Worm (Caenorhabditis elegans) whole organism, early embryonic: ENCODE measurements around the gene C34F6.11.

Experiments used
- B0310.2 ChIP-seq: sonication (generic microtip); optimal IDR thresholded peaks from 2 replicates; lab custom pipeline; 2016; ENCODE audit warnings: mild to moderate bottlenecking, missing genetic modification characterization, missing compliant biosample characterization
- F13C5.2 ChIP-seq: sonication (generic microtip); optimal IDR thresholded peaks from 2 replicates; lab custom pipeline; 2017; ENCODE audit warnings: mild to moderate bottlenecking, missing genetic modification characterization, inconsistent platforms, missing compliant biosample characterization
- aly-1 ChIP-seq: sonication (generic microtip); optimal IDR thresholded peaks from 2 replicates; lab custom pipeline; 2016; ENCODE audit warnings: missing genetic modification characterization, missing compliant biosample characterization
- ama-1 ChIP-seq: fragments of 150-350 bp; optimal IDR thresholded peaks from 2 replicates; lab custom pipeline; 2014
- ceh-13 ChIP-seq: fragments of 200-800 bp; sonication (Bioruptor generic); optimal IDR thresholded peaks from 2 replicates; lab custom pipeline; 2018; ENCODE audit warnings: mild to moderate bottlenecking, missing genetic modification characterization, missing compliant biosample characterization
- ceh-36 ChIP-seq: sonication (generic microtip); optimal IDR thresholded peaks from 2 replicates; lab custom pipeline; 2016; ENCODE audit warnings: missing genetic modification characterization, inconsistent platforms, missing compliant biosample characterization
- ets-7 ChIP-seq: sonication (generic microtip); optimal IDR thresholded peaks from 2 replicates; lab custom pipeline; 2016; ENCODE audit warnings: missing genotype, missing genetic modification characterization, missing compliant biosample characterization
- flt-1 ChIP-seq: fragments of 200-800 bp; sonication (Bioruptor generic); IDR thresholded peaks from 2 replicates; pipeline ENCODE4 v1.3.6; 2022; ENCODE audit warnings: missing genetic modification characterization, missing compliant biosample characterization
- hmbx-1 ChIP-seq: sonication (generic microtip); optimal IDR thresholded peaks from 2 replicates; lab custom pipeline; 2016; ENCODE audit warnings: mild to moderate bottlenecking, missing genetic modification characterization, missing compliant biosample characterization
- hmg-4 ChIP-seq: fragments of 200-800 bp; sonication (Bioruptor generic); optimal IDR thresholded peaks from 2 replicates; lab custom pipeline; 2018; ENCODE audit warnings: mild to moderate bottlenecking, missing genetic modification characterization, missing compliant biosample characterization
- hnd-1 ChIP-seq: sonication (generic microtip); optimal IDR thresholded peaks from 2 replicates; lab custom pipeline; 2016; ENCODE audit warnings: missing genetic modification characterization, missing compliant biosample characterization
- pes-1 ChIP-seq: fragments of 200-800 bp; sonication (Bioruptor generic); IDR thresholded peaks from 2 replicates; pipeline ENCODE4 v1.3.6; 2022; ENCODE audit warnings: missing genetic modification reagents, missing genetic modification characterization, missing compliant biosample characterization
- scrt-1 ChIP-seq: fragments of 200-800 bp; sonication (Bioruptor generic); IDR thresholded peaks from 2 replicates; pipeline ENCODE4 v1.3.6; 2022; ENCODE audit warnings: missing genetic modification characterization, missing compliant biosample characterization
- sea-1 ChIP-seq: fragments of 200-800 bp; sonication (Bioruptor generic); conservative IDR thresholded peaks from 2 replicates; pipeline ENCODE4 v1.3.6; 2022; ENCODE audit warnings: missing genetic modification characterization, missing compliant biosample characterization
- tbx-11 ChIP-seq: fragments of 200-800 bp; sonication (Bioruptor generic); IDR thresholded peaks from 2 replicates; pipeline ENCODE4 v1.3.6; 2022; ENCODE audit warnings: missing genetic modification characterization, missing compliant biosample characterization
- tbx-37 ChIP-seq: fragments of 200-800 bp; sonication (Bioruptor generic); conservative IDR thresholded peaks from 2 replicates; pipeline ENCODE4 v1.3.6; 2022; ENCODE audit warnings: missing genetic modification reagents, missing genetic modification characterization, missing compliant biosample characterization
- tra-4 ChIP-seq: sonication (generic microtip); optimal IDR thresholded peaks from 2 replicates; lab custom pipeline; 2017; ENCODE audit warnings: missing genetic modification characterization, missing compliant biosample characterization

C34F6.11 gene

ce11 chrX:11211360-11211759 lies 7.6 kb upstream of the C34F6.11 start:
- TF ChIP-seq flt-1 (GFP tag; lab: Robert Waterston, UW): no peak
- TF ChIP-seq ama-1 (lab: Kevin White, UChicago): no peak
- TF ChIP-seq tra-4 (tag; lab: Kevin White, UChicago): no peak
- TF ChIP-seq hmbx-1 (tag; lab: Kevin White, UChicago): no peak
- TF ChIP-seq pes-1 (GFP tag; lab: Robert Waterston, UW): no peak
- no peak for TF ChIP-seq tbx-37 (GFP tag; lab: Robert Waterston, UW)
- no peak for TF ChIP-seq scrt-1
- no peak for TF ChIP-seq sea-1 (GFP tag; lab: Robert Waterston, UW)
- no peak for TF ChIP-seq ets-7 (tag; lab: Kevin White, UChicago)
- TF ChIP-seq hnd-1 (tag; lab: Kevin White, UChicago): no peak
- TF ChIP-seq ceh-13 (GFP tag; lab: Kevin White, UChicago): no peak
- TF ChIP-seq aly-1 (tag; lab: Kevin White, UChicago): no peak
- TF ChIP-seq F13C5.2 (tag; lab: Kevin White, UChicago): no peak
- TF ChIP-seq B0310.2: no peak
- no peak for TF ChIP-seq ceh-36 (tag; lab: Kevin White, UChicago)

- TF ChIP-seq hmg-4 (GFP tag; lab: Kevin White, UChicago) (peak; percentile 63), tbx-11 (GFP tag; lab: Robert Waterston, UW) (no peak)
Observed at ce11 chrX:11210417-11210816, 6.7 kb upstream of the C34F6.11 start.

- TF ChIP-seq ceh-13 (GFP tag; lab: Kevin White, UChicago) (no peak), hmg-4 (GFP tag; lab: Kevin White, UChicago) (no peak)
Observed at ce11 chrX:11208788-11209187, 5.1 kb upstream of the C34F6.11 start, which contains the start of gene C34F6.5. Gene C34F6.5, minus strand, starts transcription at chrX:11208888.

DNA sequence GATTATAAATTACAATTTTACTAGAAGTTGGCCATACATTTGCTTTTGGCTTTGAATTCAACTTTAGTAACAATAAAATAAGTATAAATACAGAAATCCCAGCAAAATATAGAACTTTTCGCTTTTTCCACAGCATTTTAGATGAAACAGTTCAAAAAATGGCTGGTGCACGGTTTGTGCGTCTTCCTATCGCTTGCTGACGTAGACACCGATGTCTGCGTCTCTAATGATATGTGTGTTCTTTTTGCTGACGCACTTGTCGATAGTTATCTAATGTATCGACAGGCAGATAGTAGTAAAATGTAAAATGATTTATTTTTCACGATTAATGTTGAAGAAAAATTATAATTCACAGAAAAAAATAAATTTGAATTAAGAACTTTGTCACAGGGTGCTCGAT lies 3.2 kb upstream of the C34F6.11 start, which contains the start of gene hst-2:
hst-2 (minus strand) TSS at position 203 of the 400 bp plus-strand sequence.
- TF ChIP-seq ceh-36 (tag; lab: Kevin White, UChicago): no peak
- TF ChIP-seq scrt-1: no peak
- no peak for TF ChIP-seq tbx-37 (GFP tag; lab: Robert Waterston, UW)
- no peak for TF ChIP-seq sea-1 (GFP tag; lab: Robert Waterston, UW)
- TF ChIP-seq flt-1 (GFP tag; lab: Robert Waterston, UW): no peak
- TF ChIP-seq aly-1 (tag; lab: Kevin White, UChicago): no peak
- TF ChIP-seq ets-7 (tag; lab: Kevin White, UChicago): peak; percentile 18
- 0 out of 2 replicates have a peak, but pooled peaks have one; percentile 20 for TF ChIP-seq pes-1 (GFP tag; lab: Robert Waterston, UW)
- no peak for TF ChIP-seq ama-1 (lab: Kevin White, UChicago)
- peak; percentile 60 for TF ChIP-seq F13C5.2 (tag; lab: Kevin White, UChicago)
- TF ChIP-seq tra-4 (tag; lab: Kevin White, UChicago): no peak
- TF ChIP-seq hmbx-1 (tag; lab: Kevin White, UChicago): no peak
- TF ChIP-seq B0310.2: no peak
- no peak for TF ChIP-seq hnd-1 (tag; lab: Kevin White, UChicago)
- TF ChIP-seq ceh-13 (GFP tag; lab: Kevin White, UChicago): no peak
- no peak for TF ChIP-seq tbx-11 (GFP tag; lab: Robert Waterston, UW)
- no peak for TF ChIP-seq hmg-4 (GFP tag; lab: Kevin White, UChicago)

ce11 chrX:11201165-11201564 lies 2.6 kb downstream of the C34F6.11 start, which contains the start of gene col-179:
Gene col-179, plus strand, starts transcription at chrX:11201465.
- no peak for TF ChIP-seq tra-4 (tag; lab: Kevin White, UChicago)
- TF ChIP-seq ets-7 (tag; lab: Kevin White, UChicago): no peak
- TF ChIP-seq B0310.2: no peak
- TF ChIP-seq flt-1 (GFP tag; lab: Robert Waterston, UW): no peak
- TF ChIP-seq ceh-36 (tag; lab: Kevin White, UChicago): no peak
- no peak for TF ChIP-seq scrt-1
- TF ChIP-seq tbx-37 (GFP tag; lab: Robert Waterston, UW): no peak
- no peak for TF ChIP-seq hmg-4 (GFP tag; lab: Kevin White, UChicago)
- TF ChIP-seq ceh-13 (GFP tag; lab: Kevin White, UChicago): no peak
- TF ChIP-seq F13C5.2 (tag; lab: Kevin White, UChicago): no peak
- TF ChIP-seq ama-1 (lab: Kevin White, UChicago): no peak
- TF ChIP-seq sea-1 (GFP tag; lab: Robert Waterston, UW): no peak

- TF ChIP-seq hmbx-1 (tag; lab: Kevin White, UChicago) (no peak), B0310.2 (no peak), flt-1 (GFP tag; lab: Robert Waterston, UW) (no peak), pes-1 (GFP tag; lab: Robert Waterston, UW) (no peak), F13C5.2 (tag; lab: Kevin White, UChicago) (no peak), aly-1 (tag; lab: Kevin White, UChicago) (no peak), ama-1 (lab: Kevin White, UChicago) (no peak), hmg-4 (GFP tag; lab: Kevin White, UChicago) (no peak), ceh-13 (GFP tag; lab: Kevin White, UChicago) (no peak), sea-1 (GFP tag; lab: Robert Waterston, UW) (no peak)
Observed at ce11 chrX:11199155-11199554, 4.6 kb downstream of the C34F6.11 start, which contains the start of gene col-178. Gene col-178, plus strand, starts transcription at chrX:11199455.

DNA sequence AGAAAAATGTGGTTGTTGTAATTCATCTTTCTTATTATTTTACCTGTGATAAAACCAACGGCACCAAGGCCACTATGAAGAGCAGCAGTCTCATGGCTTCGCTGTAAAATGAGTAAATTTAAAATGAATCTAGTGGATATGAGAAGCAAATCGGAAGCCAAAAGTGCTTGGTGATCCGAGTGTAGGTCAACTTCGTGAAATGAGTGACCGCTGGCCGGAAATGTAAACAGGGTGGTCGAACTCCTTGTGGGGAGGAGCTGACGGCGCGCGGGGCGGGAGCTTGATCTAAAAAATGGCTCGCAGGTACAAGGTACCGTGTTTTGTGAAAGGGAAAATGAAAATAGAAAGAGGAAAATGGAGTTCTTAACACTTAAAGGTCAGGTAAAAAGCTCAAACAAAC lies 7.0 kb downstream of the C34F6.11 start, which contains the start of gene C34F6.1:
C34F6.1 (minus strand) TSS at position 101 of the 400 bp plus-strand sequence.
- TF ChIP-seq tbx-37 (GFP tag; lab: Robert Waterston, UW): no peak
- no peak for TF ChIP-seq ceh-13 (GFP tag; lab: Kevin White, UChicago)

DNA sequence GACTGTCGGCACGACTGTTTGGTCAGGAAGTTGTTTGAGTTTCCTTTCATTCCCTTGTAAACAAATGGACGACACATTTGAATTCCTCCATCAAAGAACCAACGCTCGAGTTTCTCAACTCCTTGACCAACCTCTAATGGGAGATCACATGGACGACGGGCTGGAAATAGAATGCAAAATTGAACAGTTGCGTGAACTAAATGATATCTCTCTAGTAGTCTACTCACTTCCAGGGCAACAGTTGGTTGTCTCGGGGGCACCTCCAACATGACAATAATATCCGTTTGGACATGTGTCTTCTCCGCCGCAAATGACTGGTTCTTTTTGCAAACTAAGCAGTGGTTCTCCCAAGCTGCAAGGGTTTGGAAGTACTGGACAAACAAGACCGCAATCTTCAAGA lies 10.1 kb downstream of the C34F6.11 start:
- TF ChIP-seq F13C5.2 (tag; lab: Kevin White, UChicago) (no peak), hmbx-1 (tag; lab: Kevin White, UChicago) (no peak), sea-1 (GFP tag; lab: Robert Waterston, UW) (no peak), ama-1 (lab: Kevin White, UChicago) (no peak)
